Worm (Caenorhabditis elegans) whole organism, early embryonic: ENCODE results near the gene Y48C3A.5.

ENCODE experiments used
- B0310.2 ChIP-seq: sonication (generic microtip); optimal IDR thresholded peaks from 2 replicates; lab custom pipeline; 2016; ENCODE audit warnings: mild to moderate bottlenecking, missing genetic modification characterization, missing compliant biosample characterization
- F13C5.2 ChIP-seq: sonication (generic microtip); optimal IDR thresholded peaks from 2 replicates; lab custom pipeline; 2017; ENCODE audit warnings: mild to moderate bottlenecking, missing genetic modification characterization, inconsistent platforms, missing compliant biosample characterization
- aly-1 ChIP-seq: sonication (generic microtip); optimal IDR thresholded peaks from 2 replicates; lab custom pipeline; 2016; ENCODE audit warnings: missing genetic modification characterization, missing compliant biosample characterization
- ama-1 ChIP-seq: fragments of 150-350 bp; optimal IDR thresholded peaks from 2 replicates; lab custom pipeline; 2014
- ceh-13 ChIP-seq: fragments of 200-800 bp; sonication (Bioruptor generic); optimal IDR thresholded peaks from 2 replicates; lab custom pipeline; 2018; ENCODE audit warnings: mild to moderate bottlenecking, missing genetic modification characterization, missing compliant biosample characterization
- ceh-36 ChIP-seq: sonication (generic microtip); optimal IDR thresholded peaks from 2 replicates; lab custom pipeline; 2016; ENCODE audit warnings: missing genetic modification characterization, inconsistent platforms, missing compliant biosample characterization
- ets-7 ChIP-seq: sonication (generic microtip); optimal IDR thresholded peaks from 2 replicates; lab custom pipeline; 2016; ENCODE audit warnings: missing genotype, missing genetic modification characterization, missing compliant biosample characterization
- flt-1 ChIP-seq: fragments of 200-800 bp; sonication (Bioruptor generic); IDR thresholded peaks from 2 replicates; pipeline ENCODE4 v1.3.6; 2022; ENCODE audit warnings: missing genetic modification characterization, missing compliant biosample characterization
- hmbx-1 ChIP-seq: sonication (generic microtip); optimal IDR thresholded peaks from 2 replicates; lab custom pipeline; 2016; ENCODE audit warnings: mild to moderate bottlenecking, missing genetic modification characterization, missing compliant biosample characterization
- hmg-4 ChIP-seq: fragments of 200-800 bp; sonication (Bioruptor generic); optimal IDR thresholded peaks from 2 replicates; lab custom pipeline; 2018; ENCODE audit warnings: mild to moderate bottlenecking, missing genetic modification characterization, missing compliant biosample characterization
- hnd-1 ChIP-seq: sonication (generic microtip); optimal IDR thresholded peaks from 2 replicates; lab custom pipeline; 2016; ENCODE audit warnings: missing genetic modification characterization, missing compliant biosample characterization
- pes-1 ChIP-seq: fragments of 200-800 bp; sonication (Bioruptor generic); IDR thresholded peaks from 2 replicates; pipeline ENCODE4 v1.3.6; 2022; ENCODE audit warnings: missing genetic modification reagents, missing genetic modification characterization, missing compliant biosample characterization
- scrt-1 ChIP-seq: fragments of 200-800 bp; sonication (Bioruptor generic); IDR thresholded peaks from 2 replicates; pipeline ENCODE4 v1.3.6; 2022; ENCODE audit warnings: missing genetic modification characterization, missing compliant biosample characterization
- sea-1 ChIP-seq: fragments of 200-800 bp; sonication (Bioruptor generic); conservative IDR thresholded peaks from 2 replicates; pipeline ENCODE4 v1.3.6; 2022; ENCODE audit warnings: missing genetic modification characterization, missing compliant biosample characterization
- tbx-11 ChIP-seq: fragments of 200-800 bp; sonication (Bioruptor generic); IDR thresholded peaks from 2 replicates; pipeline ENCODE4 v1.3.6; 2022; ENCODE audit warnings: missing genetic modification characterization, missing compliant biosample characterization
- tbx-37 ChIP-seq: fragments of 200-800 bp; sonication (Bioruptor generic); conservative IDR thresholded peaks from 2 replicates; pipeline ENCODE4 v1.3.6; 2022; ENCODE audit warnings: missing genetic modification reagents, missing genetic modification characterization, missing compliant biosample characterization
- tra-4 ChIP-seq: sonication (generic microtip); optimal IDR thresholded peaks from 2 replicates; lab custom pipeline; 2017; ENCODE audit warnings: missing genetic modification characterization, missing compliant biosample characterization

The Y48C3A.5 gene

ce11 chrII:13270776-13271175 is at the start of gene Y48C3A.5:
Gene Y48C3A.5 (plus strand): TSS chrII:13271076.
- TF ChIP-seq pes-1 (no peak), sea-1 (GFP tag; lab: Robert Waterston, UW) (no peak), hnd-1 (tag; lab: Kevin White, UChicago) (no peak), ama-1 (no peak), B0310.2 (tag; lab: Kevin White, UChicago) (no peak), tbx-11 (GFP tag; lab: Robert Waterston, UW) (no peak), tra-4 (tag; lab: Kevin White, UChicago) (no peak), tbx-37 (GFP tag; lab: Robert Waterston, UW) (no peak), hmg-4 (GFP tag; lab: Kevin White, UChicago) (no peak), ceh-13 (no peak), scrt-1 (GFP tag; lab: Robert Waterston, UW) (no peak)

ce11 chrII:13230489-13231196 is 40.2 kb upstream of the Y48C3A.5 start:
- no peak for TF ChIP-seq aly-1 (tag; lab: Kevin White, UChicago)
- no peak for TF ChIP-seq ama-1
- no peak for TF ChIP-seq tra-4 (tag; lab: Kevin White, UChicago)
- TF ChIP-seq flt-1: no peak
- TF ChIP-seq hnd-1 (tag; lab: Kevin White, UChicago): no peak
- no peak for TF ChIP-seq B0310.2 (tag; lab: Kevin White, UChicago)
- TF ChIP-seq scrt-1 (GFP tag; lab: Robert Waterston, UW): no peak
- TF ChIP-seq ceh-36 (tag; lab: Kevin White, UChicago): no peak
- no peak for TF ChIP-seq hmg-4 (GFP tag; lab: Kevin White, UChicago)
- TF ChIP-seq tbx-37 (GFP tag; lab: Robert Waterston, UW): no peak
- no peak for TF ChIP-seq tbx-11 (GFP tag; lab: Robert Waterston, UW)
- no peak for TF ChIP-seq pes-1
- TF ChIP-seq sea-1 (GFP tag; lab: Robert Waterston, UW): no peak
- TF ChIP-seq ets-7 (tag; lab: Kevin White, UChicago): no peak
- TF ChIP-seq ceh-13: no peak
- TF ChIP-seq hmbx-1 (tag; lab: Kevin White, UChicago): no peak
- TF ChIP-seq F13C5.2 (tag; lab: Kevin White, UChicago): no peak

- TF ChIP-seq ama-1: no peak
- TF ChIP-seq ceh-36 (tag; lab: Kevin White, UChicago): no peak
- TF ChIP-seq scrt-1 (GFP tag; lab: Robert Waterston, UW): no peak
- no peak for TF ChIP-seq hnd-1 (tag; lab: Kevin White, UChicago)
- TF ChIP-seq B0310.2 (tag; lab: Kevin White, UChicago): no peak
- no peak for TF ChIP-seq ets-7 (tag; lab: Kevin White, UChicago)
- no peak for TF ChIP-seq ceh-13
- TF ChIP-seq tbx-11 (GFP tag; lab: Robert Waterston, UW): no peak
- TF ChIP-seq aly-1 (tag; lab: Kevin White, UChicago): no peak
- no peak for TF ChIP-seq F13C5.2 (tag; lab: Kevin White, UChicago)
- TF ChIP-seq tra-4 (tag; lab: Kevin White, UChicago): no peak
- TF ChIP-seq hmbx-1 (tag; lab: Kevin White, UChicago): no peak
Measured at ce11 chrII:13233712-13234111, 37.2 kb upstream of the Y48C3A.5 start.

ce11 chrII:13235289-13235688 is 35.6 kb upstream of the Y48C3A.5 start, which contains the start of gene flp-16:
Gene flp-16 (plus strand): TSS chrII:13235306.
- TF ChIP-seq hmg-4 (GFP tag; lab: Kevin White, UChicago) (no peak), aly-1 (tag; lab: Kevin White, UChicago) (no peak), tbx-37 (GFP tag; lab: Robert Waterston, UW) (no peak), flt-1 (no peak), ama-1 (no peak), scrt-1 (GFP tag; lab: Robert Waterston, UW) (no peak), hmbx-1 (tag; lab: Kevin White, UChicago) (no peak), ets-7 (tag; lab: Kevin White, UChicago) (no peak), hnd-1 (tag; lab: Kevin White, UChicago) (no peak), tra-4 (tag; lab: Kevin White, UChicago) (no peak), B0310.2 (tag; lab: Kevin White, UChicago) (no peak)

- TF ChIP-seq pes-1: no peak
- no peak for TF ChIP-seq ets-7 (tag; lab: Kevin White, UChicago)
- TF ChIP-seq ama-1: no peak
Measured at ce11 chrII:13237829-13238404, 33.0 kb upstream of the Y48C3A.5 start, which contains the start of gene romo-1. Gene romo-1 (minus strand): TSS chrII:13237907.

ce11 chrII:13239593-13239992 is 31.3 kb upstream of the Y48C3A.5 start:
- TF ChIP-seq sea-1 (GFP tag; lab: Robert Waterston, UW) (no peak), F13C5.2 (tag; lab: Kevin White, UChicago) (no peak), tra-4 (tag; lab: Kevin White, UChicago) (no peak), flt-1 (no peak), hmg-4 (GFP tag; lab: Kevin White, UChicago) (no peak), tbx-11 (GFP tag; lab: Robert Waterston, UW) (no peak), pes-1 (no peak), aly-1 (tag; lab: Kevin White, UChicago) (no peak), tbx-37 (GFP tag; lab: Robert Waterston, UW) (no peak), hmbx-1 (tag; lab: Kevin White, UChicago) (no peak), hnd-1 (tag; lab: Kevin White, UChicago) (no peak), ets-7 (tag; lab: Kevin White, UChicago) (no peak)

- TF ChIP-seq ets-7 (tag; lab: Kevin White, UChicago): no peak
- no peak for TF ChIP-seq hmbx-1 (tag; lab: Kevin White, UChicago)
- no peak for TF ChIP-seq B0310.2 (tag; lab: Kevin White, UChicago)
Measured at ce11 chrII:13243021-13243420, 27.9 kb upstream of the Y48C3A.5 start, which contains the start of gene F15D4.4. Gene F15D4.4 (minus strand): TSS chrII:13243121.
